Worm (Caenorhabditis elegans): Measurements from ENCODE around the gene F32A5.4.

Gene F32A5.4

DNA sequence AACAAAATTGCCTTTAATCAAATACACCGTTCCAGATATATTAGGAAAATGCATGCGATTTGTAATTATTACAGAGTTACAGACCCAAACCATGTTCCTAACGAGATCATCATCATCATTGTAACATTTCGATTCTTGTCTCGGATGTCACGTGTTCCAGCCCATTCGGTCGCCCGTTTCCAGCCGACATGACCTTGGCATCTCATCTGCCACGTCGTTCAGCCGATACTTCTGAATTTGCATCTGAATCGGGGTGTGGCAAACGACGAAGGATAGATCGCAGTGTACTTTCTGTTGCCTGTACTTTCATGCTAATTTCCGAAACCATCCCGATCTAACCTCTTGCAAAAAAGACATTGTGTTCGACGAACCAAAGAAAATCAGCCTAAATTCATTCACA lies 10.8 kb downstream of the F32A5.4 start (continued):
- TF ChIP-seq egl-18 (GFP tag; IDR thresholded peaks at IDR 0.05) = no peak
- no peak for TF ChIP-seq zfh-2 (GFP tag; conservative IDR thresholded peaks at IDR 0.05)
- TF ChIP-seq ztf-3 (GFP tag; optimal IDR thresholded peaks at IDR 0.05) = no peak
- TF ChIP-seq ztf-25 (GFP tag; IDR thresholded peaks at IDR 0.05) = no peak

ce11 chrII:7242754-7243153 lies 13.8 kb downstream of the F32A5.4 start:
- no peak for TF ChIP-seq ztf-25 (GFP tag; IDR thresholded peaks at IDR 0.05)
- no peak for TF ChIP-seq lsl-1 (GFP tag; optimal IDR thresholded peaks at IDR 0.05)
- no peak for TF ChIP-seq ztf-22 (GFP tag; optimal IDR thresholded peaks at IDR 0.05)
- TF ChIP-seq nhr-80 (tag; optimal IDR thresholded peaks at IDR 0.05) = peak; percentile 7
- no peak for TF ChIP-seq cebp-1 (GFP tag; IDR thresholded peaks at IDR 0.05)
- no peak for TF ChIP-seq cebp-1 (tag; optimal IDR thresholded peaks at IDR 0.05)
- no peak for TF ChIP-seq ztf-26 (tag; optimal IDR thresholded peaks at IDR 0.05)

ce11 chrII:7245576-7245975 lies 16.6 kb downstream of the F32A5.4 start, which contains the start of gene skpo-3:
TSS of gene skpo-3 (plus strand) at chrII:7245876.
- no peak for TF ChIP-seq cebp-2 (GFP tag; IDR thresholded peaks at IDR 0.05)
- TF ChIP-seq T07F8.4 (tag; optimal IDR thresholded peaks at IDR 0.05) = no peak
- no peak for TF ChIP-seq ceh-40 (GFP tag; IDR thresholded peaks at IDR 0.05)

DNA sequence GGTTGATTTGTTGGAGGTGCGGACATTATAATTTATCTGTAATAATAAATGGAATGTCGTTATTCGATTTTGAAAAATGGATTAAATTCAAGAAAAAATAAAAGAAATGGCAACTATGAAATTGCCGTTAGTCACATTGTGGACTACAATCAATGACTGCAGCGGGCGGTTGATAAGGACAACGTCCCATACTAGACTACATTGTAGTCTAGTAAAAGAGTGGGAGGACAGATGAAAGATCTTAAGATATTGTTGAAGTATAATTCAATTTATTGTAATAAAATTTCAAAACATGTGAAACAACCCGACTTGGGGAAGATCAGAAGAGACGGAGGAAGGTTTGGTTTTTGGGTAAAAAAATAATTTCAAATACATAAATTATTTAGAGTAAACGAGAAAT lies 23.0 kb downstream of the F32A5.4 start, which contains the start of the genes prx-13 and ada-2:
TSS of gene prx-13 (minus strand) at position 38 of the 400 bp plus-strand sequence.
TSS of gene ada-2 (plus strand) at position 282 of the 400 bp plus-strand sequence.
- TF ChIP-seq snpc-4 (GFP tag; optimal IDR thresholded peaks at IDR 0.05) (no peak), snpc-4 (tag; optimal IDR thresholded peaks at IDR 0.05) (peak in 1 of 4 experiments; percentile 15), lin-35 (GFP tag; optimal IDR thresholded peaks at IDR 0.05) (no peak), ceh-100 (GFP tag; IDR thresholded peaks at IDR 0.05) (no peak), hrde-1 (tag; optimal IDR thresholded peaks at IDR 0.05; ENCODE audit: borderline replicate concordance) (no peak), nhr-80 (tag; optimal IDR thresholded peaks at IDR 0.05) (peak; percentile 62)

DNA sequence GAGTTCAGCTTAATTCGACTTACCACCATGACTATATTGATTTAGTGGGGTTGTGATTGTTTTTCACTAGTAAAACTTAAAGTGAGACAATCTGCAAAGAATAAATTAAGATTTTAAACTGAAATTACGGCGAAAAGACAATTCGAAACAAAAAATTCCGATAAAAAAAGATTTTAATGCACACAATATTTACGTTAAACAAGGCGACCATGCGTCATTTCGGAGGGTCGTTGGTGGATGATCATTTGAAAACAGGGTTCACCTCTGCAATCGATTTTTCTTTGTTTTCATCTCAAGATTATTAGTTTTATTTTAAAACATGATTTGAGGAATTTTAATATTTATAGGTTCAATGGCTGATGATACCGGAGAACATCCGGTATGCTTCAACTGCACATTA lies 24.1 kb downstream of the F32A5.4 start, which contains the start of gene lsm-4:
TSS of gene lsm-4 (minus strand) at position 91 of the 400 bp plus-strand sequence.
- no peak for TF ChIP-seq B0035.1 (tag; optimal IDR thresholded peaks at IDR 0.05)
- no peak for TF ChIP-seq mel-28 (tag; optimal IDR thresholded peaks at IDR 0.05; ENCODE audit: borderline replicate concordance)
- peak; percentile 86 for TF ChIP-seq attf-3 (GFP tag; conservative IDR thresholded peaks at IDR 0.05)
- no peak for TF ChIP-seq let-607 (tag; optimal IDR thresholded peaks at IDR 0.05)
- no peak for TF ChIP-seq chd-7 (tag; optimal IDR thresholded peaks at IDR 0.05)
- TF ChIP-seq hrde-1 (tag; optimal IDR thresholded peaks at IDR 0.05; ENCODE audit: borderline replicate concordance) = no peak
- no peak for TF ChIP-seq F10E7.11 (tag; optimal IDR thresholded peaks at IDR 0.05)

- TF ChIP-seq hmg-20 (GFP tag; IDR thresholded peaks at IDR 0.05) = no peak
- TF ChIP-seq lag-1 (GFP tag; IDR thresholded peaks at IDR 0.05) = no peak
- TF ChIP-seq nhr-90 (tag; optimal IDR thresholded peaks at IDR 0.05) = no peak
- 0 out of 2 replicates have a peak, but pooled peaks have one; percentile 16 for TF ChIP-seq hmg-1.2 (GFP tag; IDR thresholded peaks at IDR 0.05)
- TF ChIP-seq T26A5.8 (tag; optimal IDR thresholded peaks at IDR 0.05) = no peak
- no peak for TF ChIP-seq F37B4.10 (GFP tag; IDR thresholded peaks at IDR 0.05)
- peak; percentile 29; the same call in 1 of the 2 replicates for TF ChIP-seq pbrm-1 (GFP tag; IDR thresholded peaks at IDR 0.05)
- no peak for TF ChIP-seq tbp1 (GFP tag; optimal IDR thresholded peaks at IDR 0.05)
- no peak for TF ChIP-seq B0035.1 (tag; optimal IDR thresholded peaks at IDR 0.05)
- no peak for TF ChIP-seq lin-35 (GFP tag; optimal IDR thresholded peaks at IDR 0.05)
- TF ChIP-seq attf-3 (GFP tag; conservative IDR thresholded peaks at IDR 0.05) = 0 out of 2 replicates have a peak, but pooled peaks have one; percentile 23
- peak; percentile 15 for TF ChIP-seq attf-5 (GFP tag; optimal IDR thresholded peaks at IDR 0.05)
- peak; percentile 82 for TF ChIP-seq nhr-80 (tag; optimal IDR thresholded peaks at IDR 0.05)
- TF ChIP-seq ekl-4 (GFP tag; IDR thresholded peaks at IDR 0.05) = 0 out of 2 replicates have a peak, but pooled peaks have one; percentile 36
- TF ChIP-seq ztf-25 (GFP tag; IDR thresholded peaks at IDR 0.05) = no peak
- TF ChIP-seq mcd-1 (GFP tag; IDR thresholded peaks at IDR 0.05) = no peak
- TF ChIP-seq hsf-1 (GFP tag; IDR thresholded peaks at IDR 0.05) = no peak
- TF ChIP-seq nfyb-1 (GFP tag; IDR thresholded peaks at IDR 0.05) = 0 out of 2 replicates have a peak, but pooled peaks have one; percentile 15
- no peak for TF ChIP-seq rcor-1 (GFP tag; IDR thresholded peaks at IDR 0.05)
Observed at ce11 chrII:7255614-7256162, 26.7 kb downstream of the F32A5.4 start, which contains the start of gene F32A5.8. TSS of gene F32A5.8 (plus strand) at chrII:7256112.
